Fruit fly (Drosophila melanogaster) whole organism, wandering third instar larva: ENCODE results near the gene CG13460.

Source experiments
- Abd-B ChIP-seq: fragments of >200 bp; optimal IDR thresholded peaks from 2 replicates; lab custom pipeline; 2017; ENCODE audit warnings: missing biosample characterization, missing genetic modification characterization
- CG9705 ChIP-seq: fragments of 200-800 bp; sonication (Bioruptor generic); optimal IDR thresholded peaks from 2 replicates; lab custom pipeline; 2018; ENCODE audit warnings: missing biosample characterization, mild to moderate bottlenecking, missing genetic modification characterization
- CrebA ChIP-seq: fragments of 200-800 bp; sonication (Bioruptor generic); optimal IDR thresholded peaks from 2 replicates; lab custom pipeline; 2016; ENCODE audit warnings: missing biosample characterization, mild to moderate bottlenecking, missing genetic modification characterization, borderline replicate concordance
- Dfd ChIP-seq: fragments of >200 bp; optimal IDR thresholded peaks from 2 replicates; lab custom pipeline; 2017; ENCODE audit warnings: missing biosample characterization, missing genetic modification characterization
- Dif ChIP-seq: fragments of 200-275, 200-300 bp; sonication (Bioruptor generic); optimal IDR thresholded peaks from 2 replicates; lab custom pipeline; 2018; ENCODE audit warnings: missing biosample characterization, missing genetic modification characterization; ENCODE audit not compliant: partially characterized antibody
- GATAd ChIP-seq: sonication (Bioruptor generic); optimal IDR thresholded peaks from 2 replicates; lab custom pipeline; 2016; ENCODE audit warnings: missing biosample characterization, missing genetic modification characterization
- HLH106 ChIP-seq: fragments of 200-800 bp; optimal IDR thresholded peaks from 3 replicates; lab custom pipeline; 2019; ENCODE audit warnings: missing biosample characterization, mild to moderate bottlenecking, missing genetic modification characterization, moderate library complexity
- Hr83 ChIP-seq: fragments of 200-300 bp; sonication (Bioruptor generic); optimal IDR thresholded peaks from 2 replicates; lab custom pipeline; 2016; ENCODE audit warnings: missing biosample characterization, mild to moderate bottlenecking, missing genetic modification characterization, moderate library complexity; ENCODE audit not compliant: poor library complexity, severe bottlenecking
- Jra ChIP-seq: sonication (Bioruptor generic); optimal IDR thresholded peaks from 2 replicates; lab custom pipeline; 2016; ENCODE audit warnings: missing biosample characterization, missing genetic modification characterization
- Mio ChIP-seq: sonication (Bioruptor generic); optimal IDR thresholded peaks from 2 replicates; lab custom pipeline; 2016; ENCODE audit warnings: missing biosample characterization, missing genetic modification characterization
- N ChIP-seq: fragments of >200 bp; optimal IDR thresholded peaks from 2 replicates; lab custom pipeline; 2018; ENCODE audit warnings: missing biosample characterization, missing external identifiers, missing genetic modification characterization
- OdsH ChIP-seq: fragments of 200-800 bp; sonication (Bioruptor generic); optimal IDR thresholded peaks from 2 replicates; lab custom pipeline; 2016; ENCODE audit warnings: missing biosample characterization, mild to moderate bottlenecking, missing genetic modification characterization
- Rel ChIP-seq, 2 experiments: fragments of 200-800 bp; sonication (Bioruptor generic) in 1 of 2; optimal IDR thresholded peaks; 2 replicates in 1 of 2; 3 replicates in 1 of 2; lab custom pipeline; 2016 to 2019; ENCODE audit warnings: mild to moderate bottlenecking in 2 of 2, missing biosample characterization in 2 of 2, missing genetic modification characterization in 2 of 2, moderate library complexity in 1 of 2
- Vsx2 ChIP-seq: fragments of 200-300, 225-300 bp; sonication (Bioruptor generic); optimal IDR thresholded peaks from 2 replicates; lab custom pipeline; 2018; ENCODE audit warnings: missing biosample characterization, missing genetic modification characterization; ENCODE audit not compliant: partially characterized antibody
- brk ChIP-seq: fragments of 200-800 bp; sonication (Bioruptor generic); optimal IDR thresholded peaks from 2 replicates; lab custom pipeline; 2016; ENCODE audit warnings: missing biosample characterization, mild to moderate bottlenecking, missing genetic modification characterization
- dl ChIP-seq, 2 experiments: fragments of 175-275, 200-275 bp in 1 of 2; fragments of 200-275 bp in 1 of 2; sonication (Bioruptor generic); optimal IDR thresholded peaks; lab custom pipeline; 2018; ENCODE audit warnings: mild to moderate bottlenecking in 2 of 2, missing biosample characterization in 2 of 2, missing genetic modification characterization in 2 of 2, moderate library complexity in 2 of 2; ENCODE audit not compliant: partially characterized antibody in 2 of 2, insufficient read depth in 1 of 2
- dmrt93B ChIP-seq: fragments of 200-800 bp; sonication (Bioruptor generic); optimal IDR thresholded peaks from 2 replicates; lab custom pipeline; 2018; ENCODE audit warnings: missing biosample characterization, mild to moderate bottlenecking, missing genetic modification characterization
- dsf ChIP-seq: sonication (Bioruptor generic); optimal IDR thresholded peaks from 2 replicates; lab custom pipeline; 2016; ENCODE audit warnings: missing biosample characterization, missing genetic modification characterization, borderline replicate concordance
- ey ChIP-seq: fragments of 200-800 bp; sonication (Bioruptor generic); optimal IDR thresholded peaks from 2 replicates; lab custom pipeline; 2016; ENCODE audit warnings: missing biosample characterization, missing genetic modification characterization
- foxo ChIP-seq, 2 experiments: fragments of 200-800 bp; sonication (Bioruptor generic); optimal IDR thresholded peaks; 2 replicates in 1 of 2; 3 replicates in 1 of 2; lab custom pipeline; 2016 to 2017; ENCODE audit warnings: missing biosample characterization in 2 of 2, missing genetic modification characterization in 2 of 2
- fru ChIP-seq: fragments of 200-800 bp; sonication (Bioruptor generic); optimal IDR thresholded peaks from 3 replicates; lab custom pipeline; 2016; ENCODE audit warnings: missing biosample characterization, mild to moderate bottlenecking, missing genetic modification characterization
- h ChIP-seq: fragments of 200-800 bp; sonication (Bioruptor generic); optimal IDR thresholded peaks from 3 replicates; lab custom pipeline; 2016; ENCODE audit warnings: missing biosample characterization, mild to moderate bottlenecking, missing genetic modification characterization
- lola ChIP-seq: fragments of >200 bp; optimal IDR thresholded peaks from 2 replicates; lab custom pipeline; 2017; ENCODE audit warnings: missing biosample characterization, missing genetic modification characterization
- pan ChIP-seq: fragments of >200 bp; optimal IDR thresholded peaks from 2 replicates; lab custom pipeline; 2017
- psq ChIP-seq: fragments of 200-800 bp; sonication (Bioruptor generic); optimal IDR thresholded peaks from 3 replicates; lab custom pipeline; 2017; ENCODE audit warnings: missing biosample characterization, mild to moderate bottlenecking, missing genetic modification characterization, moderate library complexity
- rgr ChIP-seq: fragments of 200-800 bp; sonication (Bioruptor generic); optimal IDR thresholded peaks from 3 replicates; lab custom pipeline; 2016; ENCODE audit warnings: missing biosample characterization, mild to moderate bottlenecking, missing genetic modification characterization
- sage ChIP-seq: fragments of 200-800 bp; sonication (Bioruptor generic); optimal IDR thresholded peaks from 2 replicates; lab custom pipeline; 2016; ENCODE audit warnings: missing biosample characterization, mild to moderate bottlenecking, missing genetic modification characterization
- sv ChIP-seq: fragments of 200-800 bp; sonication (Bioruptor generic); optimal IDR thresholded peaks from 3 replicates; lab custom pipeline; 2016; ENCODE audit warnings: missing biosample characterization, missing genetic modification characterization
- tai ChIP-seq: sonication (Bioruptor generic); optimal IDR thresholded peaks from 2 replicates; lab custom pipeline; 2016; ENCODE audit warnings: missing biosample characterization, missing genetic modification characterization
- usp ChIP-seq: fragments of >200 bp; optimal IDR thresholded peaks from 2 replicates; lab custom pipeline; 2017; ENCODE audit warnings: missing biosample characterization, missing genetic modification characterization
- woc ChIP-seq: sonication (Bioruptor generic); optimal IDR thresholded peaks from 2 replicates; lab custom pipeline; 2016; ENCODE audit warnings: missing biosample characterization, mild to moderate bottlenecking, missing genetic modification characterization

CG13460 gene

dm6 chr3L:15039510-15039909 is 22.0 kb downstream of the CG13460 start:
- TF ChIP-seq OdsH (GFP tag; lab: Kevin White, UChicago) (no peak), dl (GFP tag; optimal IDR thresholded peaks at IDR 0.05; lab: Kevin White, UChicago; ENCODE audit: insufficient read depth in 1 of 2, partially characterized antibody in 2 of 2) (no peak), psq (GFP tag; lab: Kevin White, UChicago) (no peak), fru (GFP tag; lab: Kevin White, UChicago) (no peak), Hr83 (GFP tag; lab: Kevin White, UChicago) (no peak), Abd-B (no peak), sage (no peak), pan (lab: Kevin White, UChicago) (no peak), ey (GFP tag; lab: Kevin White, UChicago) (no peak), h (GFP tag; lab: Kevin White, UChicago) (no peak), CrebA (GFP tag; lab: Kevin White, UChicago) (no peak), rgr (GFP tag; lab: Kevin White, UChicago) (no peak)

dm6 chr3L:15035585-15035984 is 25.9 kb downstream of the CG13460 start:
- TF ChIP-seq woc (GFP tag; lab: Kevin White, UChicago) (peak; percentile 21), sage (no peak), usp (GFP tag; lab: Kevin White, UChicago) (no peak), GATAd (GFP tag; lab: Kevin White, UChicago) (no peak), Dif (GFP tag; lab: Kevin White, UChicago) (no peak)

- TF ChIP-seq psq (GFP tag; lab: Kevin White, UChicago): no peak
- TF ChIP-seq Rel (GFP tag; optimal IDR thresholded peaks at IDR 0.05; lab: Kevin White, UChicago): no peak
- TF ChIP-seq Rel (tag; optimal IDR thresholded peaks at IDR 0.05; lab: Kevin White, UChicago): no peak
- TF ChIP-seq dl (GFP tag; optimal IDR thresholded peaks at IDR 0.05; lab: Kevin White, UChicago; ENCODE audit: insufficient read depth in 1 of 2, partially characterized antibody in 2 of 2): no peak
- no peak for TF ChIP-seq sv (GFP tag; lab: Kevin White, UChicago)
- no peak for TF ChIP-seq brk (GFP tag; lab: Kevin White, UChicago)
- TF ChIP-seq Mio (GFP tag; lab: Kevin White, UChicago): no peak
Observed at dm6 chr3L:15034714-15035076, 26.8 kb downstream of the CG13460 start.

dm6 chr3L:15034061-15034713 is 27.3 kb downstream of the CG13460 start:
- TF ChIP-seq HLH106 (tag; lab: Kevin White, UChicago) (peak; percentile 19), foxo (GFP tag; optimal IDR thresholded peaks at IDR 0.05; lab: Kevin White, UChicago) (peak in 1 of 2 experiments; percentile 0), sv (GFP tag; lab: Kevin White, UChicago) (no peak)
- TF ChIP-seq, all 38 proteins: peak for 2

- TF ChIP-seq Dfd (GFP tag; lab: Kevin White, UChicago) (peak; percentile 3), dl (GFP tag; optimal IDR thresholded peaks at IDR 0.05; lab: Kevin White, UChicago; ENCODE audit: insufficient read depth in 1 of 2, partially characterized antibody in 2 of 2) (no peak)
Observed at dm6 chr3L:15031773-15032172, 29.7 kb downstream of the CG13460 start.

dm6 chr3L:15023192-15023591 is 38.3 kb downstream of the CG13460 start, which contains the start of gene CG32148:
Gene CG32148 (plus strand): TSS chr3L:15023492.
- no peak for TF ChIP-seq tai
- no peak for TF ChIP-seq dmrt93B
- TF ChIP-seq HLH106 (tag; lab: Kevin White, UChicago): no peak
- TF ChIP-seq rgr (GFP tag; lab: Kevin White, UChicago): no peak
- no peak for TF ChIP-seq OdsH (GFP tag; lab: Kevin White, UChicago)
- TF ChIP-seq psq (GFP tag; lab: Kevin White, UChicago): no peak
- TF ChIP-seq CG9705 (GFP tag; lab: Kevin White, UChicago): no peak
- no peak for TF ChIP-seq Jra (GFP tag; lab: Kevin White, UChicago)
- no peak for TF ChIP-seq ey (GFP tag; lab: Kevin White, UChicago)
- TF ChIP-seq woc (GFP tag; lab: Kevin White, UChicago): no peak
- TF ChIP-seq sage: no peak
- TF ChIP-seq lola: no peak
- no peak for TF ChIP-seq Vsx2 (GFP tag; lab: Kevin White, UChicago)
- TF ChIP-seq dsf (GFP tag; lab: Kevin White, UChicago): no peak
- no peak for TF ChIP-seq CrebA (GFP tag; lab: Kevin White, UChicago)
- no peak for TF ChIP-seq N (GFP tag; lab: Kevin White, UChicago)
